Worm (Caenorhabditis elegans) whole organism, mixed stage, embryonic: ENCODE measurements around the gene hlh-4.

ENCODE experiments used
- bed-3 ChIP-seq: fragments of 200-800 bp; sonication (Bioruptor generic); optimal IDR thresholded peaks from 3 replicates; lab custom pipeline; 2018; ENCODE audit warnings: mild to moderate bottlenecking, missing genetic modification characterization, moderate library complexity, missing compliant biosample characterization
- blmp-1 ChIP-seq: fragments of 150-350 bp; optimal IDR thresholded peaks from 2 replicates; lab custom pipeline; 2014; ENCODE audit warnings: missing biosample characterization, missing genetic modification characterization
- ceh-39 ChIP-seq: fragments of 150-350 bp; optimal IDR thresholded peaks from 2 replicates; lab custom pipeline; 2014; ENCODE audit warnings: missing biosample characterization, missing genetic modification characterization
- ceh-43 ChIP-seq: fragments of 200-800 bp; sonication (Bioruptor generic); optimal IDR thresholded peaks from 2 replicates; lab custom pipeline; 2018; ENCODE audit warnings: mild to moderate bottlenecking, missing genetic modification characterization, moderate library complexity, missing compliant biosample characterization
- ceh-83 ChIP-seq: fragments of 200-800 bp; sonication (Bioruptor generic); optimal IDR thresholded peaks from 2 replicates; lab custom pipeline; 2018; ENCODE audit warnings: mild to moderate bottlenecking, missing genetic modification characterization, missing compliant biosample characterization
- ces-1 ChIP-seq: fragments of 150-350 bp; optimal IDR thresholded peaks from 2 replicates; lab custom pipeline; 2014; ENCODE audit warnings: missing biosample characterization, missing genetic modification reagents, missing genetic modification characterization
- cnd-1 ChIP-seq: fragments of 200-800 bp; sonication (Bioruptor generic); optimal IDR thresholded peaks from 2 replicates; lab custom pipeline; 2018; ENCODE audit warnings: mild to moderate bottlenecking, missing genetic modification characterization, missing compliant biosample characterization
- drap-1 ChIP-seq: fragments of 200-800 bp; sonication (Bioruptor generic); optimal IDR thresholded peaks from 3 replicates; lab custom pipeline; 2018; ENCODE audit warnings: mild to moderate bottlenecking, missing genetic modification characterization, missing compliant biosample characterization
- elt-1 ChIP-seq: sonication (generic microtip); optimal IDR thresholded peaks from 2 replicates; lab custom pipeline; 2017; ENCODE audit warnings: missing genetic modification characterization, mild to moderate bottlenecking, missing compliant biosample characterization, antibody characterized with exemption, moderate library complexity, borderline replicate concordance; ENCODE audit not compliant: insufficient read depth
- elt-3 ChIP-seq: fragments of 150-350 bp; optimal IDR thresholded peaks from 2 replicates; lab custom pipeline; 2014; ENCODE audit warnings: missing biosample characterization, missing genetic modification characterization
- flh-1 ChIP-seq: fragments of 200-800 bp; sonication (Bioruptor generic); optimal IDR thresholded peaks from 2 replicates; lab custom pipeline; 2018; ENCODE audit warnings: mild to moderate bottlenecking, missing genetic modification characterization, moderate library complexity, missing compliant biosample characterization
- ham-2 ChIP-seq: fragments of 200-800 bp; sonication (Bioruptor generic); optimal IDR thresholded peaks from 2 replicates; lab custom pipeline; 2018; ENCODE audit warnings: mild to moderate bottlenecking, missing genetic modification characterization, missing compliant biosample characterization
- hlh-1 ChIP-seq: fragments of 150-350 bp; optimal IDR thresholded peaks from 2 replicates; lab custom pipeline; 2014; ENCODE audit warnings: missing biosample characterization, missing genetic modification reagents, missing genetic modification characterization
- lin-13 ChIP-seq: fragments of 150-350 bp; optimal IDR thresholded peaks from 2 replicates; lab custom pipeline; 2014; ENCODE audit warnings: missing biosample characterization, missing genetic modification characterization
- lin-32 ChIP-seq: fragments of 200-800 bp; sonication (Bioruptor generic); optimal IDR thresholded peaks from 2 replicates; lab custom pipeline; 2018; ENCODE audit warnings: mild to moderate bottlenecking, missing genetic modification characterization, missing compliant biosample characterization
- lsy-2 ChIP-seq: fragments of 150-350 bp; optimal IDR thresholded peaks from 2 replicates; lab custom pipeline; 2014; ENCODE audit warnings: missing biosample characterization, missing genetic modification characterization
- mab-5 ChIP-seq: fragments of 150-350 bp; optimal IDR thresholded peaks from 2 replicates; lab custom pipeline; 2014; ENCODE audit warnings: missing biosample characterization, missing genetic modification characterization
- mep-1 ChIP-seq: fragments of 150-350 bp; optimal IDR thresholded peaks from 2 replicates; lab custom pipeline; 2017; ENCODE audit warnings: missing biosample characterization, missing genetic modification reagents, missing genetic modification characterization, inconsistent platforms
- mls-2 ChIP-seq: sonication (generic microtip); optimal IDR thresholded peaks from 2 replicates; lab custom pipeline; 2016; ENCODE audit warnings: mild to moderate bottlenecking, missing genetic modification characterization, moderate library complexity, missing compliant biosample characterization
- nhr-12 ChIP-seq: fragments of 150-350 bp; optimal IDR thresholded peaks from 2 replicates; lab custom pipeline; 2014; ENCODE audit warnings: missing biosample characterization, missing genetic modification characterization
- nhr-2 ChIP-seq: fragments of 150-350 bp; optimal IDR thresholded peaks from 2 replicates; lab custom pipeline; 2014; ENCODE audit warnings: missing biosample characterization, missing genetic modification characterization
- nhr-237 ChIP-seq: fragments of 150-350 bp; optimal IDR thresholded peaks from 2 replicates; lab custom pipeline; 2014; ENCODE audit warnings: missing biosample characterization, missing genetic modification characterization
- nhr-28 ChIP-seq: fragments of 150-350 bp; optimal IDR thresholded peaks from 2 replicates; lab custom pipeline; 2014; ENCODE audit warnings: missing biosample characterization, missing genetic modification characterization
- nhr-76 ChIP-seq: sonication (generic microtip); optimal IDR thresholded peaks from 2 replicates; lab custom pipeline; 2017; ENCODE audit warnings: missing biosample characterization, missing genetic modification characterization
- pha-4 ChIP-seq: fragments of 150-350 bp; optimal IDR thresholded peaks from 2 replicates; lab custom pipeline; 2018; ENCODE audit warnings: missing biosample characterization, missing genetic modification reagents, missing genetic modification characterization
- snpc-4 ChIP-seq: fragments of 150-350 bp; optimal IDR thresholded peaks from 2 replicates; lab custom pipeline; 2014; ENCODE audit warnings: missing biosample characterization, missing genetic modification characterization
- sptf-1 ChIP-seq: sonication (generic microtip); optimal IDR thresholded peaks from 2 replicates; lab custom pipeline; 2017; ENCODE audit warnings: mild to moderate bottlenecking, missing genetic modification characterization, moderate library complexity, missing compliant biosample characterization
- tbx-8 ChIP-seq: fragments of 200-800 bp; sonication (Bioruptor generic); optimal IDR thresholded peaks from 2 replicates; lab custom pipeline; 2018; ENCODE audit warnings: mild to moderate bottlenecking, missing genetic modification characterization, moderate library complexity, missing compliant biosample characterization
- unc-120 ChIP-seq: sonication (generic microtip); optimal IDR thresholded peaks from 2 replicates; lab custom pipeline; 2017; ENCODE audit warnings: missing genetic modification characterization, missing compliant biosample characterization; ENCODE audit not compliant: poor library complexity, severe bottlenecking
- unc-62 ChIP-seq: fragments of 150-350 bp; optimal IDR thresholded peaks from 2 replicates; lab custom pipeline; 2014; ENCODE audit warnings: missing biosample characterization, missing genetic modification reagents, missing genetic modification characterization
- zip-8 ChIP-seq: fragments of 150-350 bp; optimal IDR thresholded peaks from 2 replicates; lab custom pipeline; 2014; ENCODE audit warnings: missing biosample characterization, missing genetic modification characterization
- ztf-11 ChIP-seq: fragments of 150-350 bp; optimal IDR thresholded peaks from 2 replicates; lab custom pipeline; 2014; ENCODE audit warnings: missing biosample characterization, missing genetic modification characterization

The hlh-4 gene

ce11 chrIII:9720191-9720590 is 18.7 kb downstream of the hlh-4 start, which contains the start of gene ncx-7:
TSS of gene ncx-7 (minus strand) at chrIII:9720291.
- TF ChIP-seq ztf-11 (tag; lab: Kevin White, UChicago) (no peak), unc-120 (tag; lab: Kevin White, UChicago) (no peak), ceh-83 (no peak), mab-5 (no peak), elt-1 (tag; lab: Kevin White, UChicago) (no peak), lin-32 (GFP tag; lab: Kevin White, UChicago) (no peak)

- TF ChIP-seq hlh-1 (tag; lab: Kevin White, UChicago) (no peak), lsy-2 (tag; lab: Kevin White, UChicago) (no peak), pha-4 (tag; lab: Kevin White, UChicago) (no peak), elt-3 (tag; lab: Kevin White, UChicago) (no peak), lin-13 (tag; lab: Kevin White, UChicago) (no peak), ceh-39 (tag; lab: Kevin White, UChicago) (no peak), bed-3 (GFP tag; lab: Kevin White, UChicago) (no peak), nhr-28 (tag; lab: Kevin White, UChicago) (no peak), mls-2 (tag; lab: Kevin White, UChicago) (no peak), blmp-1 (tag; lab: Kevin White, UChicago) (no peak)
Measured at ce11 chrIII:9717243-9717642, 21.6 kb downstream of the hlh-4 start.

- no peak for TF ChIP-seq ztf-11 (tag; lab: Kevin White, UChicago)
- no peak for TF ChIP-seq mep-1
- TF ChIP-seq lin-32 (GFP tag; lab: Kevin White, UChicago): no peak
- no peak for TF ChIP-seq lsy-2 (tag; lab: Kevin White, UChicago)
- TF ChIP-seq sptf-1: no peak
- no peak for TF ChIP-seq nhr-12 (tag; lab: Kevin White, UChicago)
- no peak for TF ChIP-seq ces-1 (GFP tag; lab: Kevin White, UChicago)
- no peak for TF ChIP-seq elt-1 (tag; lab: Kevin White, UChicago)
- TF ChIP-seq ceh-39 (tag; lab: Kevin White, UChicago): no peak
- no peak for TF ChIP-seq snpc-4 (tag; lab: Kevin White, UChicago)
- TF ChIP-seq unc-62 (GFP tag; lab: Kevin White, UChicago): no peak
- no peak for TF ChIP-seq unc-120 (tag; lab: Kevin White, UChicago)
- TF ChIP-seq pha-4 (tag; lab: Kevin White, UChicago): no peak
- no peak for TF ChIP-seq mab-5
- TF ChIP-seq nhr-76: no peak
- TF ChIP-seq drap-1 (GFP tag; lab: Kevin White, UChicago): no peak
Measured at ce11 chrIII:9714731-9715130, 24.1 kb downstream of the hlh-4 start.

- no peak for TF ChIP-seq nhr-28 (tag; lab: Kevin White, UChicago)
- TF ChIP-seq tbx-8 (GFP tag; lab: Kevin White, UChicago): no peak
- no peak for TF ChIP-seq ceh-83
- TF ChIP-seq nhr-237 (tag; lab: Kevin White, UChicago): no peak
- no peak for TF ChIP-seq ceh-43 (GFP tag; lab: Kevin White, UChicago)
- TF ChIP-seq ces-1 (GFP tag; lab: Kevin White, UChicago): no peak
- no peak for TF ChIP-seq snpc-4 (tag; lab: Kevin White, UChicago)
- no peak for TF ChIP-seq cnd-1 (tag; lab: Kevin White, UChicago)
- TF ChIP-seq, all 35 proteins: peak for 0
Measured at ce11 chrIII:9713862-9714261, 25.0 kb downstream of the hlh-4 start, which contains the start of gene ncx-6. TSS of gene ncx-6 (minus strand) at chrIII:9713949.

ce11 chrIII:9713182-9713581 is 25.7 kb downstream of the hlh-4 start:
- peak; percentile 81 for TF ChIP-seq zip-8
- no peak for TF ChIP-seq ces-1 (GFP tag; lab: Kevin White, UChicago)
- TF ChIP-seq drap-1 (GFP tag; lab: Kevin White, UChicago): no peak
- TF ChIP-seq ceh-43 (GFP tag; lab: Kevin White, UChicago): no peak

ce11 chrIII:9711163-9711562 is 27.7 kb downstream of the hlh-4 start:
- TF ChIP-seq mls-2 (tag; lab: Kevin White, UChicago) (no peak), lin-32 (GFP tag; lab: Kevin White, UChicago) (no peak), ceh-83 (no peak), ztf-11 (tag; lab: Kevin White, UChicago) (no peak), unc-120 (tag; lab: Kevin White, UChicago) (no peak), hlh-1 (tag; lab: Kevin White, UChicago) (no peak), drap-1 (GFP tag; lab: Kevin White, UChicago) (no peak), lin-13 (tag; lab: Kevin White, UChicago) (no peak), mep-1 (no peak), pha-4 (tag; lab: Kevin White, UChicago) (no peak), elt-3 (tag; lab: Kevin White, UChicago) (no peak), tbx-8 (GFP tag; lab: Kevin White, UChicago) (no peak), blmp-1 (tag; lab: Kevin White, UChicago) (no peak), ham-2 (GFP tag; lab: Kevin White, UChicago) (no peak), ceh-43 (GFP tag; lab: Kevin White, UChicago) (no peak), nhr-2 (no peak), nhr-76 (no peak), flh-1 (GFP tag; lab: Kevin White, UChicago) (no peak), bed-3 (GFP tag; lab: Kevin White, UChicago) (no peak)
